Worm (Caenorhabditis elegans) whole organism, late embryonic: ENCODE data around the gene F26D11.12.

ENCODE experiments used
- ceh-6 ChIP-seq: fragments of 200-800 bp; sonication (Bioruptor generic); optimal IDR thresholded peaks from 2 replicates; lab custom pipeline; 2018; ENCODE audit warnings: mild to moderate bottlenecking, missing genetic modification characterization, missing compliant biosample characterization
- unc-3 ChIP-seq, 2 experiments: fragments of 200-800 bp in 1 of 2; sonication (Bioruptor generic) in 1 of 2; sonication (generic microtip) in 1 of 2; conservative IDR thresholded peaks in 1 of 2; optimal IDR thresholded peaks in 1 of 2; 2 replicates each; pipeline versions ENCODE4 v1.3.6 to Lab custom; 2016 to 2022; ENCODE audit warnings: missing compliant biosample characterization in 2 of 2, missing genetic modification characterization in 2 of 2, missing genetic modification reagents in 1 of 2

DNA sequence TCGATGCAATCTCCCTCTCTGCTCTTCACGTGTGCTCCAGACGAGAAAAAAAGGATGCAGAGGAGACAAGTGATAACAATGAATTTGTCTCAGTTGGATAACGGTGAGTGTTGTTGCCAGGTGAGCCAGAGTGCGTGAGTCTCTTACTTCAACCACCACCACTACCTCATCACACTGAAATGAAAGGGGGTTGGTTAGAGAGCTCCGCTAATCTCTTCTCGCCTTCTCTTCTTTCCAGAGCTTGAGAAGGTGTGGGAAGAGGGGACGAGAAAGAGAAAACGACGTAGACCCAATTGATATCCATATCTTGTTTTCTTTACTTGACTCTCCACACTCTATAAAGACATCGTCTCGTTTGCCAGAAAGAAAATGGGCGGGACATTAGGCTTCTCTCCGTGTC lies 16.3 kb upstream of the F26D11.12 start:
- TF ChIP-seq unc-3 (GFP tag; conservative IDR thresholded peaks at IDR 0.05; lab: Robert Waterston, UW) (no peak), unc-3 (tag; optimal IDR thresholded peaks at IDR 0.05; lab: Kevin White, UChicago) (no peak), ceh-6 (no peak)
